Worm (Caenorhabditis elegans) whole organism, late embryonic: ENCODE data around the gene flp-21.

Source experiments
- ceh-9 ChIP-seq: sonication (generic microtip); optimal IDR thresholded peaks from 2 replicates; lab custom pipeline; 2016; ENCODE audit warnings: mild to moderate bottlenecking, missing genetic modification characterization, inconsistent platforms, missing compliant biosample characterization
- hlh-15 ChIP-seq: sonication (generic microtip); optimal IDR thresholded peaks from 2 replicates; lab custom pipeline; 2016; ENCODE audit warnings: missing genetic modification characterization, missing compliant biosample characterization
- lin-11 ChIP-seq: fragments of 200-800 bp; sonication (Bioruptor generic); optimal IDR thresholded peaks from 2 replicates; lab custom pipeline; 2018; ENCODE audit warnings: mild to moderate bottlenecking, missing genetic modification characterization, missing compliant biosample characterization

DNA sequence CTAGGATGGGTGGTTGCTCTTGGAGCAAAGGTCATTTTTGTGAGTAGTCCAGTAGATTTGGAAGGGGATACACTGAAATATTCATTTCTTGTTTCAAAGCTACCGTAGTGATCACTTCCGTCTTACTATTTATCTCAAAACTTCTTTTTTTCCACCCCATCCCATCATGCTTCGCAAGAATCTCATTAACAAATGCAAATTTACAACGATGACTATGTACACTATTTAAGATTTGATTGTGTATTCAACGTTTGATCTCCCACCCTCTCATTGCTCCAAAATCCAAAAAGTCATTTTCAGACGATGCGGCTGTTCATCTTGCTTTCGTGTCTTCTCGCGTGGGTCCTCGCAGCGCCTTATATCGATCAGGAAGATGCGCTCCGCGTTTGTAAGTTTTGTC, at the start of gene flp-21:
- TF ChIP-seq lin-11 (tag; lab: Kevin White, UChicago) (no peak), hlh-15 (tag; lab: Kevin White, UChicago) (no peak), ceh-9 (tag; lab: Kevin White, UChicago) (no peak)
